Fruit fly (Drosophila melanogaster) whole organism: ENCODE data around the gene CG43322.

Source experiments
- CG8478 ChIP-seq: fragments of >200 bp; optimal IDR thresholded peaks from 2 replicates; lab custom pipeline; 2018; ENCODE audit warnings: inconsistent platforms
- Dll ChIP-seq: fragments of >200 bp; optimal IDR thresholded peaks from 2 replicates; lab custom pipeline; 2017
- EcR ChIP-seq, 2 experiments: fragments of >200 bp; optimal IDR thresholded peaks; 2 replicates each; lab custom pipeline; 2017; ENCODE audit warnings: missing biosample characterization in 2 of 2, missing genetic modification characterization in 2 of 2, missing genetic modification reagents in 2 of 2
- pan ChIP-seq: fragments of >200 bp; optimal IDR thresholded peaks from 2 replicates; lab custom pipeline; 2017
- psq ChIP-seq: fragments of >200 bp; optimal IDR thresholded peaks from 2 replicates; lab custom pipeline; 2017
- usp ChIP-seq: fragments of >200 bp; optimal IDR thresholded peaks from 2 replicates; lab custom pipeline; 2017; ENCODE audit warnings: missing biosample characterization, missing genetic modification characterization, mixed read lengths

Gene CG43322

dm6 chr2L:7050492-7051182 is 37.4 kb downstream of the CG43322 start:
- no peak for TF ChIP-seq pan (lab: Kevin White, UChicago)
- no peak for TF ChIP-seq Dll (lab: Kevin White, UChicago)
- TF ChIP-seq psq = no peak
- TF ChIP-seq EcR (GFP tag; optimal IDR thresholded peaks at IDR 0.05; lab: Kevin White, UChicago) = no peak
- no peak for TF ChIP-seq CG8478 (lab: Kevin White, UChicago)
- no peak for TF ChIP-seq usp (GFP tag; lab: Kevin White, UChicago)

- TF ChIP-seq Dll (lab: Kevin White, UChicago) (no peak), CG8478 (lab: Kevin White, UChicago) (no peak), pan (lab: Kevin White, UChicago) (no peak), usp (GFP tag; lab: Kevin White, UChicago) (no peak), EcR (GFP tag; optimal IDR thresholded peaks at IDR 0.05; lab: Kevin White, UChicago) (no peak), psq (no peak)
These were observed 38.5 kb downstream of the CG43322 start for dm6 chr2L:7051740-7052139.

dm6 chr2L:7056189-7056926 is 43.2 kb downstream of the CG43322 start, which contains the start of gene Mnn1:
Gene Mnn1 (plus strand): TSS chr2L:7056301.
- TF ChIP-seq usp (GFP tag; lab: Kevin White, UChicago) (no peak), psq (no peak), pan (lab: Kevin White, UChicago) (no peak), Dll (lab: Kevin White, UChicago) (no peak), CG8478 (lab: Kevin White, UChicago) (no peak), EcR (GFP tag; optimal IDR thresholded peaks at IDR 0.05; lab: Kevin White, UChicago) (no peak)

- no peak for TF ChIP-seq EcR (GFP tag; optimal IDR thresholded peaks at IDR 0.05; lab: Kevin White, UChicago)
- no peak for TF ChIP-seq psq
- no peak for TF ChIP-seq usp (GFP tag; lab: Kevin White, UChicago)
- TF ChIP-seq Dll (lab: Kevin White, UChicago) = no peak
- no peak for TF ChIP-seq pan (lab: Kevin White, UChicago)
- no peak for TF ChIP-seq CG8478 (lab: Kevin White, UChicago)
These were observed 47.6 kb downstream of the CG43322 start, which contains the start of gene Mst27D for dm6 chr2L:7060751-7061150. Gene Mst27D (minus strand): TSS chr2L:7060851.

- TF ChIP-seq CG8478 (lab: Kevin White, UChicago) (no peak), pan (lab: Kevin White, UChicago) (no peak), psq (no peak), Dll (lab: Kevin White, UChicago) (no peak), usp (GFP tag; lab: Kevin White, UChicago) (no peak), EcR (GFP tag; optimal IDR thresholded peaks at IDR 0.05; lab: Kevin White, UChicago) (no peak)
These were observed 50.6 kb downstream of the CG43322 start, which contains the start of gene Sem1 for dm6 chr2L:7063721-7064179. Gene Sem1 (plus strand): TSS chr2L:7063986.
